Fruit fly (Drosophila melanogaster) whole organism, embryonic: ENCODE data around the gene brat.
A peak's percentile ranks its signal among the peaks of the same experiment; 100 is the strongest.

Experiments used
- Abd-B ChIP-seq: fragments of 200-800 bp; sonication (Bioruptor generic); optimal IDR thresholded peaks from 2 replicates; lab custom pipeline; 2018; ENCODE audit warnings: missing biosample characterization, mild to moderate bottlenecking, missing genetic modification characterization, moderate library complexity
- B-H2 ChIP-seq: fragments of 200-800 bp; sonication (Bioruptor generic); optimal IDR thresholded peaks from 2 replicates; lab custom pipeline; 2018; ENCODE audit warnings: missing biosample characterization, mild to moderate bottlenecking, missing genetic modification characterization
- CG11085 ChIP-seq: fragments of 200-800 bp; sonication (Bioruptor generic); IDR thresholded peaks from 2 replicates; pipeline ENCODE4 v1.3.6; 2022; ENCODE audit warnings: missing biosample characterization, missing genetic modification characterization
- CG11696 ChIP-seq: fragments of 200-800 bp; sonication (Bioruptor generic); IDR thresholded peaks from 2 replicates; pipeline ENCODE4 v1.3.6; 2022; ENCODE audit warnings: missing biosample characterization, missing genetic modification characterization
- CG12071 ChIP-seq: fragments of 200-800 bp; sonication (Bioruptor generic); optimal IDR thresholded peaks from 3 replicates; lab custom pipeline; 2018; ENCODE audit warnings: missing biosample characterization, mild to moderate bottlenecking, missing genetic modification characterization
- CG14050 ChIP-seq: fragments of 200-800 bp; sonication (Bioruptor generic); IDR thresholded peaks from 3 replicates; pipeline ENCODE4 v1.3.6; 2022; ENCODE audit warnings: missing biosample characterization, missing genetic modification characterization
- CG14965 ChIP-seq: fragments of 200-800 bp; sonication (Bioruptor generic); optimal IDR thresholded peaks from 2 replicates; lab custom pipeline; 2016; ENCODE audit warnings: missing biosample characterization, missing genetic modification characterization, borderline replicate concordance
- CG15601 ChIP-seq: fragments of 200-800 bp; sonication (Bioruptor generic); optimal IDR thresholded peaks from 3 replicates; lab custom pipeline; 2019; ENCODE audit warnings: missing biosample characterization, mild to moderate bottlenecking, missing genetic modification characterization, moderate library complexity
- CG17186 ChIP-seq: fragments of 200-800 bp; sonication (Bioruptor generic); optimal IDR thresholded peaks from 3 replicates; lab custom pipeline; 2017; ENCODE audit warnings: missing biosample characterization, missing genetic modification reagents, missing genetic modification characterization
- CG17361 ChIP-seq: fragments of 200-800 bp; sonication (Bioruptor generic); IDR thresholded peaks from 3 replicates; pipeline ENCODE4 v1.3.6; 2022; ENCODE audit warnings: missing biosample characterization, missing genetic modification characterization
- CG3065 ChIP-seq: fragments of 200-800 bp; sonication (Bioruptor generic); optimal IDR thresholded peaks from 2 replicates; lab custom pipeline; 2016; ENCODE audit warnings: missing biosample characterization, missing genetic modification characterization
- CG3847 ChIP-seq: fragments of 200-800 bp; sonication (Bioruptor generic); IDR thresholded peaks from 2 replicates; pipeline ENCODE4 v1.3.6; 2022; ENCODE audit warnings: missing biosample characterization, missing genetic modification characterization
- CG4617 ChIP-seq: fragments of 200-800 bp; sonication (Bioruptor generic); optimal IDR thresholded peaks from 3 replicates; lab custom pipeline; 2016; ENCODE audit warnings: missing biosample characterization, missing genetic modification characterization, borderline replicate concordance
- CG5180 ChIP-seq: fragments of 200-800 bp; sonication (Bioruptor generic); optimal IDR thresholded peaks from 3 replicates; lab custom pipeline; 2017; ENCODE audit warnings: missing biosample characterization, missing genetic modification characterization, mild to moderate bottlenecking, moderate library complexity, missing genetic modification reagents
- CG6272 ChIP-seq: fragments of 200-800 bp; sonication (Bioruptor generic); IDR thresholded peaks from 2 replicates; pipeline ENCODE4 v1.3.6; 2022; ENCODE audit warnings: missing biosample characterization, missing genetic modification characterization
- CG7963 ChIP-seq: fragments of 200-800 bp; sonication (Bioruptor generic); IDR thresholded peaks from 3 replicates; pipeline ENCODE4 v1.3.6; 2022; ENCODE audit warnings: missing biosample characterization, missing genetic modification characterization; ENCODE audit not compliant: partially characterized antibody
- CG8944 ChIP-seq: fragments of 200-800 bp; sonication (Bioruptor generic); optimal IDR thresholded peaks from 3 replicates; lab custom pipeline; 2016; ENCODE audit warnings: missing biosample characterization, missing genetic modification characterization
- CG9727 ChIP-seq: fragments of 200-800 bp; sonication (Bioruptor generic); optimal IDR thresholded peaks from 3 replicates; lab custom pipeline; 2017; ENCODE audit warnings: missing biosample characterization, mild to moderate bottlenecking, missing genetic modification characterization
- CkIIα-i1 ChIP-seq: fragments of 200-800 bp; sonication (Bioruptor generic); IDR thresholded peaks from 2 replicates; pipeline ENCODE4 v1.3.6; 2022; ENCODE audit warnings: missing biosample characterization, missing genetic modification characterization
- Doc3 ChIP-seq: fragments of 200-800 bp; sonication (Bioruptor generic); IDR thresholded peaks from 3 replicates; pipeline ENCODE4 v1.3.6; 2022; ENCODE audit warnings: missing biosample characterization, missing genetic modification characterization; ENCODE audit not compliant: partially characterized antibody
- Dp ChIP-seq: fragments of 200-800 bp; sonication (Bioruptor generic); optimal IDR thresholded peaks from 2 replicates; lab custom pipeline; 2018; ENCODE audit warnings: missing biosample characterization, mild to moderate bottlenecking, missing genetic modification characterization, moderate library complexity
- Elba2 ChIP-seq: fragments of 200-800 bp; sonication (Bioruptor generic); optimal IDR thresholded peaks from 3 replicates; lab custom pipeline; 2016; ENCODE audit warnings: missing biosample characterization, missing genetic modification characterization
- HLHmδ ChIP-seq: fragments of 200-800 bp; sonication (Bioruptor generic); optimal IDR thresholded peaks from 2 replicates; lab custom pipeline; 2018; ENCODE audit warnings: missing biosample characterization, mild to moderate bottlenecking, missing genetic modification characterization, moderate library complexity
- Hmr ChIP-seq: fragments of 200-800 bp; sonication (Bioruptor generic); optimal IDR thresholded peaks from 3 replicates; lab custom pipeline; 2017; ENCODE audit warnings: mild to moderate bottlenecking, missing biosample characterization, missing genetic modification reagents, missing genetic modification characterization
- Neu2 ChIP-seq: fragments of 200-800 bp; sonication (Bioruptor generic); optimal IDR thresholded peaks from 3 replicates; lab custom pipeline; 2016; ENCODE audit warnings: missing biosample characterization, missing genetic modification characterization, borderline replicate concordance
- Nf-YC ChIP-seq: fragments of 200-800 bp; optimal IDR thresholded peaks from 3 replicates; lab custom pipeline; 2019; ENCODE audit warnings: missing biosample characterization, mild to moderate bottlenecking, missing genetic modification characterization, moderate library complexity
- NfI ChIP-seq: fragments of 200-800 bp; sonication (Bioruptor generic); optimal IDR thresholded peaks from 3 replicates; lab custom pipeline; 2018; ENCODE audit warnings: missing biosample characterization, mild to moderate bottlenecking, missing genetic modification characterization, moderate library complexity
- Six4 ChIP-seq: fragments of 200-800 bp; sonication (Bioruptor generic); optimal IDR thresholded peaks from 2 replicates; lab custom pipeline; 2016; ENCODE audit warnings: missing biosample characterization, missing genetic modification characterization
- Xbp1 ChIP-seq: fragments of 200-800 bp; sonication (Bioruptor generic); optimal IDR thresholded peaks from 3 replicates; lab custom pipeline; 2016; ENCODE audit warnings: missing biosample characterization, mild to moderate bottlenecking, missing genetic modification characterization
- YL-1 ChIP-seq: fragments of 200-800 bp; sonication (Bioruptor generic); optimal IDR thresholded peaks from 3 replicates; lab custom pipeline; 2017; ENCODE audit warnings: missing biosample characterization, mild to moderate bottlenecking, missing genetic modification characterization
- ac ChIP-seq: fragments of 200-800 bp; sonication (Bioruptor generic); optimal IDR thresholded peaks from 3 replicates; lab custom pipeline; 2017; ENCODE audit warnings: missing biosample characterization, mild to moderate bottlenecking, missing genetic modification characterization
- bbx ChIP-seq: fragments of 200-800 bp; sonication (Bioruptor generic); IDR thresholded peaks from 2 replicates; pipeline ENCODE4 v1.3.6; 2022; ENCODE audit warnings: missing biosample characterization, missing genetic modification characterization; ENCODE audit not compliant: partially characterized antibody
- dpn ChIP-seq, 2 experiments: fragments of 200-800 bp; sonication (Bioruptor generic); optimal IDR thresholded peaks; 3 replicates each; lab custom pipeline; 2016; ENCODE audit warnings: missing biosample characterization in 2 of 2, missing genetic modification characterization in 2 of 2
- ems ChIP-seq: fragments of 200-800 bp; sonication (Bioruptor generic); optimal IDR thresholded peaks from 3 replicates; lab custom pipeline; 2016; ENCODE audit warnings: missing biosample characterization, missing genetic modification characterization
- eve ChIP-seq, 2 experiments: fragments of >200 bp; optimal IDR thresholded peaks; 2 replicates each; lab custom pipeline; 2017; ENCODE audit warnings: missing biosample characterization in 2 of 2, missing genetic modification characterization in 2 of 2
- fd64A ChIP-seq: fragments of 200-800 bp; sonication (Bioruptor generic); optimal IDR thresholded peaks from 3 replicates; lab custom pipeline; 2018; ENCODE audit warnings: missing biosample characterization, mild to moderate bottlenecking, missing genetic modification characterization
- gcm2 ChIP-seq: fragments of 200-800 bp; sonication (Bioruptor generic); optimal IDR thresholded peaks from 2 replicates; lab custom pipeline; 2016; ENCODE audit warnings: missing biosample characterization, missing genetic modification characterization
- gfzf ChIP-seq: fragments of 200-800 bp; sonication (Bioruptor generic); optimal IDR thresholded peaks from 2 replicates; lab custom pipeline; 2016; ENCODE audit warnings: missing biosample characterization, mild to moderate bottlenecking, missing genetic modification characterization, moderate library complexity
- grn ChIP-seq: fragments of 200-800 bp; sonication (Bioruptor generic); optimal IDR thresholded peaks from 3 replicates; lab custom pipeline; 2017; ENCODE audit warnings: missing biosample characterization, missing genetic modification characterization
- lmd ChIP-seq: fragments of 200-800 bp; sonication (Bioruptor generic); IDR thresholded peaks from 2 replicates; pipeline ENCODE4 v1.3.6; 2022; ENCODE audit warnings: missing biosample characterization, missing genetic modification characterization
- onecut ChIP-seq: fragments of 200-800 bp; sonication (Bioruptor generic); IDR thresholded peaks from 2 replicates; pipeline ENCODE4 v1.3.6; 2022; ENCODE audit warnings: missing biosample characterization, missing genetic modification characterization
- pnt ChIP-seq: fragments of 200-800 bp; sonication (Bioruptor generic); optimal IDR thresholded peaks from 3 replicates; lab custom pipeline; 2016; ENCODE audit warnings: missing biosample characterization, missing genetic modification characterization
- repo ChIP-seq: fragments of 200-800 bp; sonication (Bioruptor generic); optimal IDR thresholded peaks from 2 replicates; lab custom pipeline; 2016; ENCODE audit warnings: missing biosample characterization, missing genetic modification characterization
- slbo ChIP-seq: fragments of 200-800 bp; sonication (Bioruptor generic); IDR thresholded peaks from 2 replicates; pipeline ENCODE4 v1.3.6; 2022; ENCODE audit warnings: missing biosample characterization, missing genetic modification characterization
- sna ChIP-seq: fragments of 200-800 bp; sonication (Bioruptor generic); IDR thresholded peaks from 2 replicates; pipeline ENCODE4 v1.3.6; 2022; ENCODE audit warnings: missing biosample characterization, missing genetic modification characterization; ENCODE audit not compliant: partially characterized antibody
- vfl ChIP-seq: fragments of 200-800 bp; sonication (Bioruptor generic); optimal IDR thresholded peaks from 2 replicates; lab custom pipeline; 2016; ENCODE audit warnings: missing biosample characterization, missing genetic modification characterization
- wek ChIP-seq: fragments of 200-800 bp; sonication (Bioruptor generic); optimal IDR thresholded peaks from 3 replicates; lab custom pipeline; 2018; ENCODE audit warnings: missing biosample characterization, mild to moderate bottlenecking, missing genetic modification characterization, moderate library complexity
- wor ChIP-seq: fragments of 200-800 bp; sonication (Bioruptor generic); IDR thresholded peaks from 2 replicates; pipeline ENCODE4 v1.3.6; 2022; ENCODE audit warnings: missing biosample characterization, missing genetic modification characterization
- yki ChIP-seq: fragments of >200 bp; optimal IDR thresholded peaks from 3 replicates; lab custom pipeline; 2018
- zen ChIP-seq: fragments of 200-800 bp; sonication (Bioruptor generic); optimal IDR thresholded peaks from 3 replicates; lab custom pipeline; 2018; ENCODE audit warnings: missing biosample characterization, mild to moderate bottlenecking, missing genetic modification characterization, moderate library complexity

brat gene

dm6 chr2L:19181153-19181892 lies 47.7 kb downstream of the brat start, which contains the start of gene CG17568 (continued):
- TF ChIP-seq CG6272, result no peak
- TF ChIP-seq CkIIα-i1 (GFP tag; lab: Robert Waterston, UW), result no peak
- no peak for TF ChIP-seq HLHmδ
- TF ChIP-seq Dp (GFP tag; lab: Kevin White, UChicago), result peak; percentile 17
- TF ChIP-seq onecut, result peak; percentile 4; the same call in 1 of the 2 replicates
- TF ChIP-seq bbx (GFP tag; lab: Robert Waterston, UW), result no peak
- TF ChIP-seq CG5180 (GFP tag; lab: Kevin White, UChicago), result no peak
- no peak for TF ChIP-seq pnt (GFP tag; lab: Kevin White, UChicago)
- TF ChIP-seq gcm2, result no peak
- peak; percentile 50 for TF ChIP-seq CG4617 (GFP tag; lab: Kevin White, UChicago)
- no peak for TF ChIP-seq ac
- no peak for TF ChIP-seq repo (GFP tag; lab: Kevin White, UChicago)
- no peak for TF ChIP-seq Abd-B (GFP tag; lab: Kevin White, UChicago)
- TF ChIP-seq grn, result no peak
- no peak for TF ChIP-seq CG11085 (GFP tag; lab: Robert Waterston, UW)
- TF ChIP-seq wor (GFP tag; lab: Robert Waterston, UW), result no peak
- TF ChIP-seq Nf-YC, result no peak
- TF ChIP-seq YL-1 (GFP tag; lab: Kevin White, UChicago), result peak; percentile 42
- peak; percentile 21 for TF ChIP-seq Xbp1 (GFP tag; lab: Kevin White, UChicago)
- no peak for TF ChIP-seq fd64A (GFP tag; lab: Kevin White, UChicago)
- peak; percentile 84 for TF ChIP-seq gfzf (GFP tag; lab: Kevin White, UChicago)
- TF ChIP-seq yki (lab: Kevin White, UChicago), result no peak
- no peak for TF ChIP-seq sna (GFP tag; lab: Robert Waterston, UW)
- no peak for TF ChIP-seq CG14965 (GFP tag; lab: Kevin White, UChicago)
- peak; percentile 12 for TF ChIP-seq ems (GFP tag; lab: Kevin White, UChicago)
- no peak for TF ChIP-seq NfI (GFP tag; lab: Kevin White, UChicago)
- peak; percentile 14 for TF ChIP-seq CG15601 (tag; lab: Kevin White, UChicago)
- peak in 1 of 2 experiments; percentile 4 for TF ChIP-seq dpn (GFP tag; optimal IDR thresholded peaks at IDR 0.05; lab: Kevin White, UChicago)
- TF ChIP-seq Elba2 (GFP tag; lab: Kevin White, UChicago), result peak; percentile 76
- TF ChIP-seq CG14050 (GFP tag; lab: Robert Waterston, UW), result no peak
- TF ChIP-seq Neu2, result no peak
- TF ChIP-seq CG17186 (GFP tag; lab: Kevin White, UChicago), result no peak
- TF ChIP-seq CG12071 (GFP tag; lab: Kevin White, UChicago), result no peak
- no peak for TF ChIP-seq CG11696 (GFP tag; lab: Robert Waterston, UW)
- 0 out of 3 replicates have a peak, but pooled peaks have one; percentile 9 for TF ChIP-seq CG17361 (GFP tag; lab: Robert Waterston, UW)
- TF ChIP-seq Six4 (GFP tag; lab: Kevin White, UChicago), result no peak
- TF ChIP-seq CG9727 (GFP tag; lab: Kevin White, UChicago), result no peak
- TF ChIP-seq wek (GFP tag; lab: Kevin White, UChicago), result no peak
- TF ChIP-seq zen (tag; lab: Kevin White, UChicago), result peak; percentile 34
- no peak for TF ChIP-seq slbo (GFP tag; lab: Robert Waterston, UW)
- no peak for TF ChIP-seq vfl (GFP tag; lab: Kevin White, UChicago)
- no peak for TF ChIP-seq lmd
- TF ChIP-seq CG3065 (GFP tag; lab: Kevin White, UChicago), result no peak
- no peak for TF ChIP-seq CG8944 (GFP tag; lab: Kevin White, UChicago)
- TF ChIP-seq CG7963, result no peak
- no peak for TF ChIP-seq Hmr (GFP tag; lab: Kevin White, UChicago)
- TF ChIP-seq eve (GFP tag; optimal IDR thresholded peaks at IDR 0.05; lab: Kevin White, UChicago), result no peak
- TF ChIP-seq Doc3 (GFP tag; lab: Robert Waterston, UW), result no peak
- TF ChIP-seq B-H2, result no peak
- no peak for TF ChIP-seq CG3847
